Fruit fly (Drosophila melanogaster) S2 (cell line): ENCODE data around the gene CG42792.

Experiments
- CG8478 ChIP-seq: fragments of >200 bp; optimal IDR thresholded peaks from 2 replicates; lab custom pipeline; 2018
- CTCF ChIP-seq, 2 experiments: fragments of >200 bp; optimal IDR thresholded peaks; 2 replicates each; lab custom pipeline; 2018

DNA sequence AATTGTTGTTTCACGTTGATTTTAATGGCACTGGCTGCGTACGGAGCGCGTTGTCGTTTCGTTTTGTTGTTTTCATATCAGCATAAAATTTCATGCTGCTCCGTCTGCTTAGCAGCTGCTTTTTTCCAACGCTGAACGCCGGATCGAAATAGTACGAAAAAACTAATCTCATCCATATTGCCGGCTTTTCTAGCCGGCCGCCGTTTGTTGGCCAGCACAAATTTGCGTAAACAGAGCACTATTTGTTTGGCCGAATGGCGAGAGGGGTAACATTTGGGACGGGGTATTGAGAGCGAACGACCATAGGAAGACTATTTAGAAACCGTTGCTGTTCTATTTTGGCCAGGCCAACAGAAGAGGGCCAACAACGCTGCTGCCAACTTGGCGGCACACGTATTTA is 44.6 kb upstream of the CG42792 start:
- TF ChIP-seq CG8478 (lab: Kevin White, UChicago), result no peak
- no peak for TF ChIP-seq CTCF (optimal IDR thresholded peaks at IDR 0.05; lab: Kevin White, UChicago)
